Worm (Caenorhabditis elegans): ENCODE data around the gene tos-1.
"Not testable (repeated sequence)": the region's sequence is repeated elsewhere in the genome, so short reads cannot be mapped to it uniquely, and the experiment has no call there.

Gene tos-1

ce11 chrV:9379808-9380207, 35.8 kb upstream of the tos-1 start, which contains the start of gene E02C12.11:
E02C12.11 (minus strand) TSS chrV:9379908.
- TF ChIP-seq aly-2, ceh-9, lin-39 (tag; optimal IDR thresholded peaks at IDR 0.05): not testable (repeated sequence)

DNA sequence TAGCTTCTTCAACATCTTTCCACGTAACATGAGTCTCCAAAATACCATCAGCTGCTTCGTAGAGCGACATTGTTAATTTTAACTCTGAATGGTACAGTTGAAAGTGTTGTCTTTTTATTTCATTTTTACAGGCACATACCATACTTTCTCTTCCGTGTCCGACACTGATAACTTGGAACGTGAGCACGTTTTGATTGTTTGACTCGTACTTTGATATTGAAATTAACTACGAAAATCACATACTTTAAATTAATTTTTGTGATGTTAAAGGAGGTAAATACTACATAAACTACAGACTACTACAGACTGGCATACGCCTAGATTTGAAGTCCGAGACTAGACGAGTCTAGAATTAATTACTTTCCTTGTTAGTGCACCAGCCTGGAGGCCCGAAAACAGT, 34.3 kb upstream of the tos-1 start, which contains the start of gene E02C12.10:
TSS of gene E02C12.10 (minus strand) at position 75 of the 400 bp plus-strand sequence.
- TF ChIP-seq ceh-82 (tag; optimal IDR thresholded peaks at IDR 0.05) (no peak), ceh-16 (tag; optimal IDR thresholded peaks at IDR 0.05) (no peak), nhr-77 (tag; optimal IDR thresholded peaks at IDR 0.05) (no peak), pqm-1 (tag; optimal IDR thresholded peaks at IDR 0.05) (no peak), elt-3 (tag; optimal IDR thresholded peaks at IDR 0.05) (no peak), fkh-10 (GFP tag; optimal IDR thresholded peaks at IDR 0.05) (no peak), jun-1 (tag; optimal IDR thresholded peaks at IDR 0.05) (no peak), ama-1 (optimal IDR thresholded peaks at IDR 0.05) (no peak), tbx-2 (tag; optimal IDR thresholded peaks at IDR 0.05) (no peak), nhr-76 (tag; optimal IDR thresholded peaks at IDR 0.05) (no peak), R02D3.7 (tag; optimal IDR thresholded peaks at IDR 0.05) (no peak), skn-1 (tag; optimal IDR thresholded peaks at IDR 0.05) (no peak), nhr-67 (tag; optimal IDR thresholded peaks at IDR 0.05) (no peak), sea-2 (GFP tag; optimal IDR thresholded peaks at IDR 0.05) (no peak), unc-62 (GFP tag; optimal IDR thresholded peaks at IDR 0.05) (no peak), ceh-28 (tag; optimal IDR thresholded peaks at IDR 0.05) (no peak), nhr-237 (tag; optimal IDR thresholded peaks at IDR 0.05) (no peak)

ce11 chrV:9376417-9376816, 32.4 kb upstream of the tos-1 start, which contains the start of gene E02C12.19:
E02C12.19 (minus strand) TSS chrV:9376517.
- no peak for TF ChIP-seq snpc-4 (tag; optimal IDR thresholded peaks at IDR 0.05)
- no peak for TF ChIP-seq eor-1 (tag; optimal IDR thresholded peaks at IDR 0.05)
- no peak for TF ChIP-seq nhr-12 (tag; optimal IDR thresholded peaks at IDR 0.05)
- TF ChIP-seq tbx-2 (tag; optimal IDR thresholded peaks at IDR 0.05) = no peak
- TF ChIP-seq fkh-2 (tag; optimal IDR thresholded peaks at IDR 0.05) = no peak
- TF ChIP-seq daf-12 (tag; optimal IDR thresholded peaks at IDR 0.05) = no peak
- no peak for TF ChIP-seq ZK546.5 (tag; optimal IDR thresholded peaks at IDR 0.05)
- TF ChIP-seq ztf-11 (tag; optimal IDR thresholded peaks at IDR 0.05) = no peak
- TF ChIP-seq ceh-28 (tag; optimal IDR thresholded peaks at IDR 0.05) = no peak
- TF ChIP-seq nhr-28 (tag; optimal IDR thresholded peaks at IDR 0.05) = no peak
- TF ChIP-seq unc-62 (GFP tag; optimal IDR thresholded peaks at IDR 0.05) = no peak
- TF ChIP-seq mml-1 (tag; optimal IDR thresholded peaks at IDR 0.05) = no peak
- TF ChIP-seq nhr-237 (tag; optimal IDR thresholded peaks at IDR 0.05) = no peak
- TF ChIP-seq nfya-1 (tag; optimal IDR thresholded peaks at IDR 0.05; ENCODE audit: insufficient read depth) = no peak
- TF ChIP-seq elt-1 (tag; optimal IDR thresholded peaks at IDR 0.05) = no peak

ce11 chrV:9375378-9375777, 31.4 kb upstream of the tos-1 start, which contains the start of gene E02C12.9:
E02C12.9 (minus strand) TSS chrV:9375478.
- TF ChIP-seq nfya-1 (tag; optimal IDR thresholded peaks at IDR 0.05; ENCODE audit: insufficient read depth) (no peak), eor-1 (tag; optimal IDR thresholded peaks at IDR 0.05) (no peak), fos-1 (tag; optimal IDR thresholded peaks at IDR 0.05) (no peak)

ce11 chrV:9373473-9373872, 29.5 kb upstream of the tos-1 start, which contains the start of gene E02C12.8:
E02C12.8 (minus strand) TSS chrV:9373613.
- peak; percentile 85 for TF ChIP-seq elt-2 (tag; optimal IDR thresholded peaks at IDR 0.05)
- TF ChIP-seq zag-1 (tag; optimal IDR thresholded peaks at IDR 0.05) = no peak
- TF ChIP-seq ceh-9 (tag; optimal IDR thresholded peaks at IDR 0.05) = no peak
- TF ChIP-seq pqm-1 (tag; optimal IDR thresholded peaks at IDR 0.05) = peak; percentile 75

ce11 chrV:9370986-9371385, 27.0 kb upstream of the tos-1 start, which contains the start of gene E02C12.6:
E02C12.6 (minus strand) TSS chrV:9371086.
- TF ChIP-seq pqm-1 (tag; optimal IDR thresholded peaks at IDR 0.05) = no peak
- TF ChIP-seq sea-2 (GFP tag; optimal IDR thresholded peaks at IDR 0.05) = no peak
- TF ChIP-seq elt-1 (tag; optimal IDR thresholded peaks at IDR 0.05) = no peak
- TF ChIP-seq nhr-67 (tag; optimal IDR thresholded peaks at IDR 0.05) = no peak
- no peak for TF ChIP-seq fkh-2 (tag; optimal IDR thresholded peaks at IDR 0.05)
- TF ChIP-seq nhr-11 (tag; optimal IDR thresholded peaks at IDR 0.05) = no peak
- TF ChIP-seq fkh-10 (GFP tag; optimal IDR thresholded peaks at IDR 0.05) = no peak
- no peak for TF ChIP-seq daf-12 (tag; optimal IDR thresholded peaks at IDR 0.05)
- TF ChIP-seq mdl-1 (tag; optimal IDR thresholded peaks at IDR 0.05) = no peak
- no peak for TF ChIP-seq nhr-28 (tag; optimal IDR thresholded peaks at IDR 0.05)
- TF ChIP-seq ZK546.5 (tag; optimal IDR thresholded peaks at IDR 0.05) = no peak
- TF ChIP-seq nhr-25 (tag; optimal IDR thresholded peaks at IDR 0.05) = no peak
- no peak for TF ChIP-seq nhr-76 (tag; optimal IDR thresholded peaks at IDR 0.05)
- TF ChIP-seq skn-1 (tag; optimal IDR thresholded peaks at IDR 0.05) = no peak

Data from whole organism, L3 larva.